Fruit fly (Drosophila melanogaster) whole organism, embryonic: ENCODE measurements around the gene CG43322.
A peak's percentile ranks its signal among the peaks of the same experiment; 100 is the strongest.

Experiments used
- CG10366 ChIP-seq: fragments of 200-800 bp; sonication (Bioruptor generic); IDR thresholded peaks from 2 replicates; pipeline ENCODE4 v1.3.6; 2022; ENCODE audit warnings: missing biosample characterization, missing genetic modification characterization
- CG10462 ChIP-seq: fragments of 200-800 bp; sonication (Bioruptor generic); optimal IDR thresholded peaks from 2 replicates; lab custom pipeline; 2016; ENCODE audit warnings: missing biosample characterization, missing genetic modification characterization
- CG12155 ChIP-seq: fragments of 200-800 bp; sonication (Bioruptor generic); optimal IDR thresholded peaks from 3 replicates; lab custom pipeline; 2016; ENCODE audit warnings: missing biosample characterization, missing genetic modification characterization
- CG13287 ChIP-seq: fragments of 200-800 bp; sonication (Bioruptor generic); IDR thresholded peaks from 2 replicates; pipeline ENCODE4 v1.3.6; 2022; ENCODE audit warnings: missing biosample characterization, missing genetic modification characterization; ENCODE audit not compliant: partially characterized antibody
- CG14965 ChIP-seq: fragments of 200-800 bp; sonication (Bioruptor generic); optimal IDR thresholded peaks from 2 replicates; lab custom pipeline; 2016; ENCODE audit warnings: missing biosample characterization, missing genetic modification characterization, borderline replicate concordance
- CG17612 ChIP-seq: fragments of 200-800 bp; sonication (Bioruptor generic); IDR thresholded peaks from 2 replicates; pipeline ENCODE4 v1.3.6; 2022; ENCODE audit warnings: missing biosample characterization, missing genetic modification characterization
- CG17912 ChIP-seq: fragments of 200-800 bp; sonication (Bioruptor generic); optimal IDR thresholded peaks from 2 replicates; lab custom pipeline; 2018; ENCODE audit warnings: missing biosample characterization, mild to moderate bottlenecking, missing genetic modification characterization
- CG3163 ChIP-seq: fragments of 200-800 bp; sonication (Bioruptor generic); optimal IDR thresholded peaks from 3 replicates; lab custom pipeline; 2016; ENCODE audit warnings: missing biosample characterization, missing genetic modification characterization
- CG32532 ChIP-seq: fragments of 200-800 bp; sonication (Bioruptor generic); IDR thresholded peaks from 2 replicates; pipeline ENCODE4 v1.3.6; 2022; ENCODE audit warnings: missing biosample characterization, missing genetic modification characterization
- CG4617 ChIP-seq: fragments of 200-800 bp; sonication (Bioruptor generic); optimal IDR thresholded peaks from 3 replicates; lab custom pipeline; 2016; ENCODE audit warnings: missing biosample characterization, missing genetic modification characterization, borderline replicate concordance
- CG7372 ChIP-seq: fragments of 200-800 bp; sonication (Bioruptor generic); IDR thresholded peaks from 2 replicates; pipeline ENCODE4 v1.3.6; 2022; ENCODE audit warnings: missing biosample characterization, missing genetic modification characterization
- CG7745 ChIP-seq: fragments of 200-800 bp; sonication (Bioruptor generic); optimal IDR thresholded peaks from 2 replicates; lab custom pipeline; 2018; ENCODE audit warnings: missing biosample characterization, mild to moderate bottlenecking, missing genetic modification characterization, moderate library complexity
- CG7987 ChIP-seq: fragments of 200-800 bp; sonication (Bioruptor generic); optimal IDR thresholded peaks from 2 replicates; lab custom pipeline; 2018; ENCODE audit warnings: missing biosample characterization, mild to moderate bottlenecking, missing genetic modification characterization, moderate library complexity
- CTCF ChIP-seq: fragments of 200-800 bp; sonication (Bioruptor generic); optimal IDR thresholded peaks from 2 replicates; lab custom pipeline; 2017; ENCODE audit warnings: missing biosample characterization, mild to moderate bottlenecking, missing genetic modification characterization, moderate library complexity
- Dbx ChIP-seq: fragments of 200-800 bp; sonication (Bioruptor generic); IDR thresholded peaks from 3 replicates; pipeline ENCODE4 v1.3.6; 2022; ENCODE audit warnings: missing biosample characterization, missing genetic modification characterization
- Doc2 ChIP-seq: fragments of 200-800 bp; sonication (Bioruptor generic); IDR thresholded peaks from 2 replicates; pipeline ENCODE4 v1.3.6; 2022; ENCODE audit warnings: missing biosample characterization, missing genetic modification characterization
- Drgx ChIP-seq: fragments of 200-800 bp; sonication (Bioruptor generic); IDR thresholded peaks from 2 replicates; pipeline ENCODE4 v1.3.6; 2022; ENCODE audit warnings: missing biosample characterization, missing genetic modification characterization
- E2f2 ChIP-seq: fragments of 200-800 bp; sonication (Bioruptor generic); IDR thresholded peaks from 2 replicates; pipeline ENCODE4 v1.3.6; 2022; ENCODE audit warnings: missing biosample characterization, missing genetic modification characterization
- ERR ChIP-seq: fragments of 200-800 bp; sonication (Bioruptor generic); optimal IDR thresholded peaks from 2 replicates; lab custom pipeline; 2016; ENCODE audit warnings: missing biosample characterization, missing genetic modification characterization
- Fer1 ChIP-seq: fragments of 200-800 bp; sonication (Bioruptor generic); optimal IDR thresholded peaks from 2 replicates; lab custom pipeline; 2017; ENCODE audit warnings: missing biosample characterization, mild to moderate bottlenecking, missing genetic modification characterization
- Fer2 ChIP-seq: fragments of 200-800 bp; sonication (Bioruptor generic); optimal IDR thresholded peaks from 2 replicates; lab custom pipeline; 2018; ENCODE audit warnings: missing biosample characterization, mild to moderate bottlenecking, missing genetic modification characterization, moderate library complexity
- Gsc ChIP-seq: fragments of 200-800 bp; sonication (Bioruptor generic); IDR thresholded peaks from 2 replicates; pipeline ENCODE4 v1.3.6; 2022; ENCODE audit warnings: missing biosample characterization, missing genetic modification characterization
- H15 ChIP-seq: fragments of 200-800 bp; sonication (Bioruptor generic); IDR thresholded peaks from 3 replicates; pipeline ENCODE4 v1.3.6; 2022; ENCODE audit warnings: missing biosample characterization, missing genetic modification characterization
- Hr3 ChIP-seq: fragments of 200-800 bp; sonication (Bioruptor generic); optimal IDR thresholded peaks from 3 replicates; lab custom pipeline; 2016; ENCODE audit warnings: missing biosample characterization, missing genetic modification characterization
- NFAT ChIP-seq: fragments of 200-800 bp; sonication (Bioruptor generic); IDR thresholded peaks from 2 replicates; pipeline ENCODE4 v1.3.6; 2022; ENCODE audit warnings: missing biosample characterization, missing genetic modification characterization
- ato ChIP-seq: fragments of 200-800 bp; sonication (Bioruptor generic); IDR thresholded peaks from 2 replicates; pipeline ENCODE4 v1.3.6; 2022; ENCODE audit warnings: missing biosample characterization, missing genetic modification characterization; ENCODE audit not compliant: partially characterized antibody
- da ChIP-seq: fragments of 200-800 bp; sonication (Bioruptor generic); optimal IDR thresholded peaks from 2 replicates; lab custom pipeline; 2016; ENCODE audit warnings: missing biosample characterization, missing genetic modification characterization
- dm ChIP-seq: fragments of 200-800 bp; sonication (Bioruptor generic); optimal IDR thresholded peaks from 3 replicates; lab custom pipeline; 2016; ENCODE audit warnings: missing biosample characterization, missing genetic modification characterization
- dmrt11E ChIP-seq: fragments of 200-800 bp; sonication (Bioruptor generic); optimal IDR thresholded peaks from 3 replicates; lab custom pipeline; 2018; ENCODE audit warnings: missing biosample characterization, mild to moderate bottlenecking, missing genetic modification characterization, moderate library complexity
- dmrt99B ChIP-seq: fragments of 200-800 bp; sonication (Bioruptor generic); optimal IDR thresholded peaks from 2 replicates; lab custom pipeline; 2018; ENCODE audit warnings: missing biosample characterization, mild to moderate bottlenecking, missing genetic modification characterization, moderate library complexity
- gcm ChIP-seq: fragments of 200-800 bp; sonication (Bioruptor generic); optimal IDR thresholded peaks from 2 replicates; lab custom pipeline; 2019; ENCODE audit warnings: missing biosample characterization, mild to moderate bottlenecking, missing genetic modification characterization, moderate library complexity
- ken ChIP-seq: fragments of 200-800 bp; sonication (Bioruptor generic); IDR thresholded peaks from 3 replicates; pipeline ENCODE4 v1.3.6; 2022; ENCODE audit warnings: missing biosample characterization, missing genetic modification characterization
- nerfin-2 ChIP-seq: fragments of 200-800 bp; sonication (Bioruptor generic); IDR thresholded peaks from 2 replicates; pipeline ENCODE4 v1.3.6; 2022; ENCODE audit warnings: missing biosample characterization, missing genetic modification characterization; ENCODE audit not compliant: partially characterized antibody
- nom ChIP-seq: fragments of 200-800 bp; sonication (Bioruptor generic); optimal IDR thresholded peaks from 2 replicates; lab custom pipeline; 2017; ENCODE audit warnings: missing biosample characterization, missing genetic modification characterization, mild to moderate bottlenecking, moderate library complexity, missing genetic modification reagents
- odd ChIP-seq: fragments of 200-800 bp; sonication (Bioruptor generic); optimal IDR thresholded peaks from 2 replicates; lab custom pipeline; 2017; ENCODE audit warnings: missing biosample characterization, mild to moderate bottlenecking, missing genetic modification characterization
- org-1 ChIP-seq: fragments of 200-800 bp; sonication (Bioruptor generic); optimal IDR thresholded peaks from 2 replicates; lab custom pipeline; 2017; ENCODE audit warnings: missing biosample characterization, missing genetic modification characterization
- otp ChIP-seq: fragments of 200-800 bp; sonication (Bioruptor generic); IDR thresholded peaks from 3 replicates; pipeline ENCODE4, ENCODE4 v1.3.6; 2022; ENCODE audit warnings: missing biosample characterization, missing genetic modification characterization
- pan ChIP-seq, 4 experiments: fragments of >200 bp in 3 of 4; fragments of 200-800 bp in 1 of 4; sonication (Bioruptor generic) in 1 of 4; optimal IDR thresholded peaks in 3 of 4; IDR thresholded peaks in 1 of 4; 2 replicates each; pipeline versions ENCODE4 v1.3.6 to Lab custom; 2017 to 2022; ENCODE audit warnings: missing biosample characterization in 2 of 4, missing genetic modification characterization in 2 of 4, mixed read lengths in 1 of 4
- peb ChIP-seq: fragments of 200-800 bp; sonication (Bioruptor generic); IDR thresholded peaks from 2 replicates; pipeline ENCODE4 v1.3.6; 2022; ENCODE audit warnings: missing biosample characterization, missing genetic modification characterization
- pfk ChIP-seq: fragments of 200-800 bp; sonication (Bioruptor generic); optimal IDR thresholded peaks from 2 replicates; lab custom pipeline; 2018; ENCODE audit warnings: missing biosample characterization, mild to moderate bottlenecking, missing genetic modification characterization, moderate library complexity
- repo ChIP-seq: fragments of 200-800 bp; sonication (Bioruptor generic); optimal IDR thresholded peaks from 2 replicates; lab custom pipeline; 2016; ENCODE audit warnings: missing biosample characterization, missing genetic modification characterization
- row ChIP-seq: fragments of 200-800 bp; sonication (Bioruptor generic); IDR thresholded peaks from 3 replicates; pipeline ENCODE4 v1.3.6; 2022; ENCODE audit warnings: missing biosample characterization, missing genetic modification characterization
- salm ChIP-seq: fragments of 200-800 bp; sonication (Bioruptor generic); optimal IDR thresholded peaks from 2 replicates; lab custom pipeline; 2018; ENCODE audit warnings: missing biosample characterization, mild to moderate bottlenecking, missing genetic modification characterization
- sens ChIP-seq: fragments of 200-800 bp; sonication (Bioruptor generic); peaks from one replicate; lab custom pipeline; 2016; ENCODE audit warnings: missing biosample characterization, missing genetic modification characterization
- sr ChIP-seq: fragments of 200-800 bp; sonication (Bioruptor generic); IDR thresholded peaks from 3 replicates; pipeline ENCODE4 v1.3.6; 2022; ENCODE audit warnings: missing biosample characterization, missing genetic modification characterization
- trem ChIP-seq: fragments of 200-800 bp; optimal IDR thresholded peaks from 3 replicates; lab custom pipeline; 2019; ENCODE audit warnings: missing biosample characterization, mild to moderate bottlenecking, missing genetic modification characterization, moderate library complexity
- trh ChIP-seq: fragments of 200-800 bp; sonication (Bioruptor generic); optimal IDR thresholded peaks from 2 replicates; lab custom pipeline; 2016; ENCODE audit warnings: missing biosample characterization, missing genetic modification characterization
- tup ChIP-seq: fragments of 200-800 bp; sonication (Bioruptor generic); optimal IDR thresholded peaks from 2 replicates; lab custom pipeline; 2016; ENCODE audit warnings: missing biosample characterization, mild to moderate bottlenecking, missing genetic modification characterization, moderate library complexity
- vfl ChIP-seq: fragments of 200-800 bp; sonication (Bioruptor generic); optimal IDR thresholded peaks from 2 replicates; lab custom pipeline; 2016; ENCODE audit warnings: missing biosample characterization, missing genetic modification characterization
- zfh2 ChIP-seq: fragments of 200-800 bp; sonication (Bioruptor generic); optimal IDR thresholded peaks from 2 replicates; lab custom pipeline; 2016; ENCODE audit warnings: missing biosample characterization, missing genetic modification characterization

CG43322 gene

dm6 chr2L:7042150-7042811 lies 29.1 kb downstream of the CG43322 start (continued):
- TF ChIP-seq trh (GFP tag; lab: Kevin White, UChicago), result no peak
- TF ChIP-seq org-1 (GFP tag; lab: Kevin White, UChicago), result peak; percentile 47
- peak; percentile 12 for TF ChIP-seq gcm (GFP tag; lab: Kevin White, UChicago)
- TF ChIP-seq tup (GFP tag; lab: Kevin White, UChicago), result no peak
- TF ChIP-seq nom, result peak; percentile 31
- no peak for TF ChIP-seq CG17612
- no peak for TF ChIP-seq dmrt11E (tag; lab: Kevin White, UChicago)
- no peak for TF ChIP-seq salm (tag; lab: Kevin White, UChicago)
- no peak for TF ChIP-seq da (GFP tag; lab: Kevin White, UChicago)
- TF ChIP-seq CG3163 (GFP tag; lab: Kevin White, UChicago), result no peak
- TF ChIP-seq otp, result peak; percentile 4; the same call in 1 of the 3 replicates
- peak; percentile 0 for TF ChIP-seq CG12155 (GFP tag; lab: Kevin White, UChicago)
- TF ChIP-seq Dbx (GFP tag; lab: Robert Waterston, UW), result peak; percentile 69
- TF ChIP-seq Gsc, result no peak
- TF ChIP-seq CG7372 (GFP tag; lab: Robert Waterston, UW), result 0 out of 2 replicates have a peak, but pooled peaks have one; percentile 27
- peak; percentile 67 for TF ChIP-seq Fer1 (GFP tag; lab: Kevin White, UChicago)
- TF ChIP-seq Doc2 (GFP tag; lab: Robert Waterston, UW), result no peak
- peak; percentile 46; the same call in 1 of the 2 replicates for TF ChIP-seq nerfin-2 (GFP tag; lab: Robert Waterston, UW)
- TF ChIP-seq CG17912 (GFP tag; lab: Kevin White, UChicago), result peak; percentile 55
- peak; percentile 41 for TF ChIP-seq dmrt99B (tag; lab: Kevin White, UChicago)
- peak; percentile 61 for TF ChIP-seq CG10366 (GFP tag; lab: Robert Waterston, UW)
- peak; percentile 6; the same call in 1 of the 3 replicates for TF ChIP-seq sr (GFP tag; lab: Robert Waterston, UW)
- TF ChIP-seq sens, result peak; percentile 83
- TF ChIP-seq CG13287 (GFP tag; lab: Robert Waterston, UW), result peak; percentile 85
- peak; percentile 60 for TF ChIP-seq NFAT (GFP tag; lab: Robert Waterston, UW)
- peak; percentile 28 for TF ChIP-seq ERR (GFP tag; lab: Kevin White, UChicago)
- TF ChIP-seq vfl (GFP tag; lab: Kevin White, UChicago), result peak; percentile 34
- TF ChIP-seq pan (optimal IDR thresholded peaks at IDR 0.05; lab: Kevin White, UChicago), result no peak
- peak in 1 of 2 experiments; percentile 23 for TF ChIP-seq pan (GFP tag; optimal IDR thresholded peaks at IDR 0.05 in 1 of 2, IDR thresholded peaks at IDR 0.05 in 1 of 2)
- no peak for TF ChIP-seq CTCF (GFP tag; lab: Kevin White, UChicago)
- peak; percentile 26; the same call in 1 of the 3 replicates for TF ChIP-seq H15 (GFP tag; lab: Robert Waterston, UW)
- peak; percentile 65 for TF ChIP-seq zfh2 (GFP tag; lab: Kevin White, UChicago)
- peak; percentile 7 for TF ChIP-seq odd (GFP tag; lab: Kevin White, UChicago)
- TF ChIP-seq peb (GFP tag; lab: Robert Waterston, UW), result no peak
- TF ChIP-seq CG10462, result no peak
- peak; percentile 70 for TF ChIP-seq row
- peak; percentile 82 for TF ChIP-seq dm (GFP tag; lab: Kevin White, UChicago)
- TF ChIP-seq CG32532 (GFP tag; lab: Robert Waterston, UW), result peak; percentile 54
- no peak for TF ChIP-seq CG7745 (tag; lab: Kevin White, UChicago)
- peak; percentile 91 for TF ChIP-seq ato (GFP tag; lab: Robert Waterston, UW)
- TF ChIP-seq Hr3 (GFP tag; lab: Kevin White, UChicago), result peak; percentile 29
- TF ChIP-seq repo (GFP tag; lab: Kevin White, UChicago), result peak; percentile 38
- peak; percentile 56 for TF ChIP-seq pfk (GFP tag; lab: Kevin White, UChicago)
- peak; percentile 84 for TF ChIP-seq CG7987
- peak; percentile 61 for TF ChIP-seq trem (tag; lab: Kevin White, UChicago)
- peak; percentile 51 for TF ChIP-seq CG4617 (GFP tag; lab: Kevin White, UChicago)
- TF ChIP-seq CG14965, result no peak
- no peak for TF ChIP-seq Fer2 (tag; lab: Kevin White, UChicago)
- peak; percentile 98 for TF ChIP-seq E2f2 (GFP tag; lab: Robert Waterston, UW)
- TF ChIP-seq ken (GFP tag; lab: Robert Waterston, UW), result peak; percentile 66; the same call in 2 of the 3 replicates
- peak; percentile 73 for TF ChIP-seq Drgx (GFP tag; lab: Robert Waterston, UW)
